Fruit fly (Drosophila melanogaster) whole organism, embryonic: ENCODE data around the gene CG13476.

ENCODE experiments used
- Antp ChIP-seq: fragments of 200-800 bp; sonication (Bioruptor generic); optimal IDR thresholded peaks from 3 replicates; lab custom pipeline; 2016; ENCODE audit warnings: missing biosample characterization, missing genetic modification characterization
- Atf-2 ChIP-seq: fragments of 200-800 bp; sonication (Bioruptor generic); optimal IDR thresholded peaks from 2 replicates; lab custom pipeline; 2016; ENCODE audit warnings: missing biosample characterization, missing genetic modification characterization
- Bteb2 ChIP-seq: fragments of 200-800 bp; sonication (Bioruptor generic); optimal IDR thresholded peaks from 2 replicates; lab custom pipeline; 2016; ENCODE audit warnings: missing biosample characterization, missing genetic modification characterization
- C15 ChIP-seq: fragments of 200-800 bp; sonication (Bioruptor generic); IDR thresholded peaks from 3 replicates; pipeline ENCODE4 v1.3.6; 2022; ENCODE audit warnings: missing biosample characterization, missing genetic modification characterization
- CG10209 ChIP-seq: fragments of 200-800 bp; sonication (Bioruptor generic); optimal IDR thresholded peaks from 3 replicates; lab custom pipeline; 2017; ENCODE audit warnings: missing biosample characterization, mild to moderate bottlenecking, missing genetic modification characterization, missing genetic modification reagents
- CG15269 ChIP-seq: fragments of 200-800 bp; sonication (Bioruptor generic); optimal IDR thresholded peaks from 2 replicates; lab custom pipeline; 2018; ENCODE audit warnings: missing biosample characterization, mild to moderate bottlenecking, missing genetic modification characterization, moderate library complexity
- CG1529 ChIP-seq: fragments of 200-800 bp; sonication (Bioruptor generic); optimal IDR thresholded peaks from 3 replicates; lab custom pipeline; 2018; ENCODE audit warnings: missing biosample characterization, missing genetic modification characterization
- CG15514 ChIP-seq: fragments of 200-800 bp; sonication (Bioruptor generic); optimal IDR thresholded peaks from 3 replicates; lab custom pipeline; 2017; ENCODE audit warnings: missing biosample characterization, missing genetic modification characterization, mild to moderate bottlenecking, moderate library complexity, missing genetic modification reagents
- CG15696 ChIP-seq: fragments of 200-800 bp; sonication (Bioruptor generic); optimal IDR thresholded peaks from 2 replicates; lab custom pipeline; 2019; ENCODE audit warnings: missing biosample characterization, mild to moderate bottlenecking, missing genetic modification characterization, moderate library complexity
- CG17829 ChIP-seq: fragments of 200-800 bp; optimal IDR thresholded peaks from 2 replicates; lab custom pipeline; 2019; ENCODE audit warnings: missing biosample characterization, mild to moderate bottlenecking, missing genetic modification characterization, moderate library complexity
- CG2199 ChIP-seq: fragments of 200-800 bp; sonication (Bioruptor generic); IDR thresholded peaks from 3 replicates; pipeline ENCODE4 v1.3.6; 2022; ENCODE audit warnings: missing biosample characterization, missing genetic modification characterization
- CG2875 ChIP-seq: fragments of 200-800 bp; sonication (Bioruptor generic); optimal IDR thresholded peaks from 2 replicates; lab custom pipeline; 2017; ENCODE audit warnings: missing biosample characterization, mild to moderate bottlenecking, missing genetic modification characterization, missing genetic modification reagents
- CG43689 ChIP-seq: fragments of 200-800 bp; sonication (Bioruptor generic); IDR thresholded peaks from 2 replicates; pipeline ENCODE4 v1.3.6; 2022; ENCODE audit warnings: missing biosample characterization, missing genetic modification characterization
- CG7372 ChIP-seq: fragments of 200-800 bp; sonication (Bioruptor generic); IDR thresholded peaks from 2 replicates; pipeline ENCODE4 v1.3.6; 2022; ENCODE audit warnings: missing biosample characterization, missing genetic modification characterization
- CG7928 ChIP-seq: fragments of 200-800 bp; sonication (Bioruptor generic); optimal IDR thresholded peaks from 2 replicates; lab custom pipeline; 2017; ENCODE audit warnings: missing biosample characterization, mild to moderate bottlenecking, missing genetic modification characterization
- CG8924 ChIP-seq: fragments of 200-800 bp; optimal IDR thresholded peaks from 3 replicates; lab custom pipeline; 2019; ENCODE audit warnings: missing biosample characterization, mild to moderate bottlenecking, missing genetic modification characterization, moderate library complexity
- CG9609 ChIP-seq: fragments of 200-800 bp; sonication (Bioruptor generic); optimal IDR thresholded peaks from 3 replicates; lab custom pipeline; 2016; ENCODE audit warnings: missing biosample characterization, missing genetic modification characterization
- CG9727 ChIP-seq: fragments of 200-800 bp; sonication (Bioruptor generic); optimal IDR thresholded peaks from 3 replicates; lab custom pipeline; 2017; ENCODE audit warnings: missing biosample characterization, mild to moderate bottlenecking, missing genetic modification characterization
- Camta ChIP-seq: fragments of 200-800 bp; sonication (Bioruptor generic); optimal IDR thresholded peaks from 2 replicates; lab custom pipeline; 2016; ENCODE audit warnings: missing biosample characterization, missing genetic modification characterization
- Dref ChIP-seq: fragments of 200-800 bp; sonication (Bioruptor generic); IDR thresholded peaks from 2 replicates; pipeline ENCODE4 v1.3.6; 2022; ENCODE audit warnings: missing biosample characterization, missing genetic modification characterization
- E2f1 ChIP-seq: fragments of 200-800 bp; sonication (Bioruptor generic); IDR thresholded peaks from 2 replicates; pipeline ENCODE4 v1.3.6; 2022; ENCODE audit warnings: missing biosample characterization, missing genetic modification characterization
- Elba2 ChIP-seq: fragments of 200-800 bp; sonication (Bioruptor generic); optimal IDR thresholded peaks from 3 replicates; lab custom pipeline; 2016; ENCODE audit warnings: missing biosample characterization, missing genetic modification characterization
- Hmx ChIP-seq: fragments of 200-800 bp; sonication (Bioruptor generic); optimal IDR thresholded peaks from 2 replicates; lab custom pipeline; 2016; ENCODE audit warnings: missing biosample characterization, missing genetic modification characterization
- Hr78 ChIP-seq, 2 experiments: fragments of 200-800 bp in 1 of 2; fragments of >200 bp in 1 of 2; sonication (Bioruptor generic) in 1 of 2; optimal IDR thresholded peaks; 2 replicates each; lab custom pipeline; 2017 to 2019; ENCODE audit warnings: missing biosample characterization in 2 of 2, missing genetic modification characterization in 2 of 2, mild to moderate bottlenecking in 1 of 2, moderate library complexity in 1 of 2
- Mrtf ChIP-seq: fragments of 200-800 bp; sonication (Bioruptor generic); IDR thresholded peaks from 3 replicates; pipeline ENCODE4 v1.3.6; 2022; ENCODE audit warnings: missing biosample characterization, missing genetic modification characterization
- Neu2 ChIP-seq: fragments of 200-800 bp; sonication (Bioruptor generic); optimal IDR thresholded peaks from 3 replicates; lab custom pipeline; 2016; ENCODE audit warnings: missing biosample characterization, missing genetic modification characterization, borderline replicate concordance
- Pdp1 ChIP-seq, 2 experiments: fragments of 200-800 bp; sonication (Bioruptor generic); optimal IDR thresholded peaks; 3 replicates each; lab custom pipeline; 2016; ENCODE audit warnings: missing biosample characterization in 2 of 2, missing genetic modification characterization in 2 of 2, mild to moderate bottlenecking in 1 of 2, moderate library complexity in 1 of 2
- Poxn ChIP-seq: fragments of 200-800 bp; sonication (Bioruptor generic); IDR thresholded peaks from 2 replicates; pipeline ENCODE4 v1.3.6; 2022; ENCODE audit warnings: missing biosample characterization, missing genetic modification characterization
- Xbp1 ChIP-seq: fragments of 200-800 bp; sonication (Bioruptor generic); optimal IDR thresholded peaks from 3 replicates; lab custom pipeline; 2016; ENCODE audit warnings: missing biosample characterization, mild to moderate bottlenecking, missing genetic modification characterization
- ato ChIP-seq: fragments of 200-800 bp; sonication (Bioruptor generic); IDR thresholded peaks from 2 replicates; pipeline ENCODE4 v1.3.6; 2022; ENCODE audit warnings: missing biosample characterization, missing genetic modification characterization; ENCODE audit not compliant: partially characterized antibody
- bowl ChIP-seq: fragments of 200-800 bp; sonication (Bioruptor generic); IDR thresholded peaks from 2 replicates; pipeline ENCODE4 v1.3.6; 2022; ENCODE audit warnings: missing biosample characterization, missing genetic modification characterization
- chm ChIP-seq: fragments of 200-800 bp; sonication (Bioruptor generic); IDR thresholded peaks from 2 replicates; pipeline ENCODE4 v1.3.6; 2022; ENCODE audit warnings: missing biosample characterization, missing genetic modification characterization
- exex ChIP-seq: fragments of 200-800 bp; sonication (Bioruptor generic); optimal IDR thresholded peaks from 4 replicates; lab custom pipeline; 2018; ENCODE audit warnings: missing biosample characterization, mild to moderate bottlenecking, missing genetic modification characterization, moderate library complexity
- grau ChIP-seq: fragments of 200-800 bp; optimal IDR thresholded peaks from 3 replicates; lab custom pipeline; 2019; ENCODE audit warnings: missing biosample characterization, mild to moderate bottlenecking, missing genetic modification characterization, moderate library complexity
- grn ChIP-seq: fragments of 200-800 bp; sonication (Bioruptor generic); optimal IDR thresholded peaks from 3 replicates; lab custom pipeline; 2017; ENCODE audit warnings: missing biosample characterization, missing genetic modification characterization
- gro ChIP-seq: fragments of 200-800 bp; sonication (Bioruptor generic); optimal IDR thresholded peaks from 2 replicates; lab custom pipeline; 2016; ENCODE audit warnings: missing biosample characterization, missing genetic modification characterization
- knrl ChIP-seq: fragments of 200-800 bp; sonication (Bioruptor generic); IDR thresholded peaks from 3 replicates; pipeline ENCODE4 v1.3.6; 2022; ENCODE audit warnings: missing biosample characterization, missing genetic modification characterization; ENCODE audit not compliant: partially characterized antibody
- luna ChIP-seq: fragments of 200-800 bp; sonication (Bioruptor generic); optimal IDR thresholded peaks from 2 replicates; lab custom pipeline; 2016; ENCODE audit warnings: missing biosample characterization, missing genetic modification characterization
- nom ChIP-seq: fragments of 200-800 bp; sonication (Bioruptor generic); optimal IDR thresholded peaks from 2 replicates; lab custom pipeline; 2017; ENCODE audit warnings: missing biosample characterization, missing genetic modification characterization, mild to moderate bottlenecking, moderate library complexity, missing genetic modification reagents
- p53 ChIP-seq: fragments of 200-800 bp; sonication (Bioruptor generic); optimal IDR thresholded peaks from 2 replicates; lab custom pipeline; 2016; ENCODE audit warnings: missing biosample characterization, missing genetic modification characterization
- pnt ChIP-seq: fragments of 200-800 bp; sonication (Bioruptor generic); optimal IDR thresholded peaks from 3 replicates; lab custom pipeline; 2016; ENCODE audit warnings: missing biosample characterization, missing genetic modification characterization
- pzg ChIP-seq: fragments of 200-800 bp; sonication (Bioruptor generic); optimal IDR thresholded peaks from 3 replicates; lab custom pipeline; 2018; ENCODE audit warnings: missing biosample characterization, mild to moderate bottlenecking, missing genetic modification characterization, moderate library complexity
- run ChIP-seq: fragments of 200-800 bp; sonication (Bioruptor generic); optimal IDR thresholded peaks from 3 replicates; lab custom pipeline; 2018; ENCODE audit warnings: missing biosample characterization, mild to moderate bottlenecking, missing genetic modification characterization
- sob ChIP-seq: fragments of 200-800 bp; sonication (Bioruptor generic); IDR thresholded peaks from 2 replicates; pipeline ENCODE4 v1.3.6; 2022; ENCODE audit warnings: missing biosample characterization, missing genetic modification characterization
- wdn ChIP-seq: fragments of 200-800 bp; sonication (Bioruptor generic); IDR thresholded peaks from 2 replicates; pipeline ENCODE4 v1.3.6; 2022; ENCODE audit warnings: missing biosample characterization, missing genetic modification characterization
- zfh1 ChIP-seq: fragments of 200-800 bp; sonication (Bioruptor generic); IDR thresholded peaks from 3 replicates; pipeline ENCODE4 v1.3.6; 2022; ENCODE audit warnings: missing biosample characterization, missing genetic modification characterization
- zfh2 ChIP-seq: fragments of 200-800 bp; sonication (Bioruptor generic); optimal IDR thresholded peaks from 2 replicates; lab custom pipeline; 2016; ENCODE audit warnings: missing biosample characterization, missing genetic modification characterization

CG13476 gene

DNA sequence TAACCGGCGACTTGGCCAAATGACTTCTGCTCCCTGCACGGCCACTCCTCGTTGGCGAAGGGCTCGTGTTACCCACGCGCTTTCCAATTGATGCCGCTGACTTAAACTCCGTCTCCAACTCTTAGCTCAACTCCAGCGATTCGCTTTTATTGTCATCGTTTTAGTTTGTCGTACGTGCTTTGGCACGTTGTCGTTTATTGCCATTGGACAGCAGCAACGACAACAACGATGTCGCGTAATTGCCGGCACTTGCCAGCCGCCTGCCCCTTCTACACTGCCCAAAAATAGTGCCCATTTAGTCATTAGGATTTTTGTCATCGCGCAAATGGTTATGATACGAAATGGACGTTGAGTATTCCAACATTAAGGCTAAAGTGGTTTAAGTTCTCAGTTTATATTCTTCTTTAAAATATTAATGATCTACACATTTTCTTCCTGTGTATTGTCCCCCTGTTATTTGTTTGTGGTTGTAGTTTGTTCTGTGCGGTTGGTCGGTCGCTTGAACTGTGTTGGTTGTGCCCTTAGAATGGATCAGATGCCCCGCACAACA lies 39.4 kb upstream of the CG13476 start (continued):
- TF ChIP-seq Hmx (peak; percentile 64), Antp (GFP tag; lab: Kevin White, UChicago) (peak; percentile 84), CG2199 (GFP tag; lab: Robert Waterston, UW) (peak; percentile 80; the same call in 2 of the 3 replicates)

DNA sequence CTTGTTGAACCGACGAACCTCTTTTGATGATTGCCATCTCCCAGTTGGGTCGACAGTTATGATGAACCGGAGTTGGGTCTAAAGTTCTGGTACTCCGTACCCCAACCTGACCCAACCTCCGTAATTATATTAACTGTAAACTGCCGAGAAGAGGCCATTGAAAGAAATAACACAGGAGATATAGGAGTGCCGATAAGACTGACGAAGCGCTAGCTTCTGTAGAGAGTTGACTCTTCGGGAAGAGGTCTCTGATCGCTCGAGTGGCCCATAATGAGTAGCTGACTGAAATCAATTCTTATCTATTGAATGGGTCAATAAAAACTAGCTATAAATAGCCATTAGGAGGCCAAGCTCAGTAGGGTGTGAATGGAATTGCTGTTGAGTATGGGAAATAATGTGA lies 36.6 kb upstream of the CG13476 start:
- peak in 1 of 2 experiments; percentile 46 for TF ChIP-seq Hr78 (GFP tag; optimal IDR thresholded peaks at IDR 0.05; lab: Kevin White, UChicago)
- peak; percentile 31 for TF ChIP-seq exex (tag; lab: Kevin White, UChicago)
- TF ChIP-seq grn, result peak; percentile 73
- TF ChIP-seq CG15269, result peak; percentile 10
- TF ChIP-seq CG17829 (tag; lab: Kevin White, UChicago), result no peak
- peak; percentile 86; the same call in 2 of the 3 replicates for TF ChIP-seq CG2199 (GFP tag; lab: Robert Waterston, UW)
- TF ChIP-seq CG1529 (GFP tag; lab: Kevin White, UChicago), result no peak
- no peak for TF ChIP-seq nom (GFP tag; lab: Kevin White, UChicago)
- 0 out of 3 replicates have a peak, but pooled peaks have one; percentile 5 for TF ChIP-seq zfh1
- TF ChIP-seq, all 482 proteins: peak for 6

DNA sequence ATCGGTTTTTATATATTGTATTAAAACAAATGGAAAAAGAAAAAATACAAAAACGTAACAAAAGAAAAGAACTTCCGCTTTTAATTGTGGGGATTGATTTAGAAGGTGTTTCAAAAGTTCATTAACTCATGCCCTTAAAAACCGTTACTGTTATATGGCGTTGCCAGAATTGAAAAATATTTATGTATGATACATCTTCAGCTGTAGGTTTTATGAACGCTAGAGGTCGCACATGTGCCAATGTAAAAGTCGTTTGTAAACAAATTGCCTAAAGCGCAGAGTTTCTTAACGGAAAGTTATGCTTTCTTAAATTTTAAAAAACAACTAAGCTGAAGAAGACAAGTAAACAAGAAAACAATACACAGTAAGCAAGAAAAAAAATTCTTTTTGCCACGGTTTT lies 33.7 kb upstream of the CG13476 start:
- TF ChIP-seq CG8924 (tag; lab: Kevin White, UChicago) (no peak), CG15514 (GFP tag; lab: Kevin White, UChicago) (no peak), bowl (no peak), CG9609 (GFP tag; lab: Kevin White, UChicago) (no peak), p53 (GFP tag; lab: Kevin White, UChicago) (no peak), Camta (GFP tag; lab: Kevin White, UChicago) (no peak), C15 (no peak), ato (GFP tag; lab: Robert Waterston, UW) (no peak), knrl (GFP tag; lab: Robert Waterston, UW) (no peak; the same call in 2 of the 3 replicates), Dref (no peak), Neu2 (no peak), CG43689 (GFP tag; lab: Robert Waterston, UW) (no peak), Bteb2 (GFP tag; lab: Kevin White, UChicago) (no peak), CG10209 (no peak), Mrtf (GFP tag; lab: Robert Waterston, UW) (no peak), Antp (GFP tag; lab: Kevin White, UChicago) (no peak), wdn (GFP tag; lab: Robert Waterston, UW) (no peak), CG7928 (no peak), luna (GFP tag; lab: Kevin White, UChicago) (no peak), gro (GFP tag; lab: Kevin White, UChicago) (no peak), E2f1 (GFP tag; lab: Robert Waterston, UW) (no peak), CG2875 (GFP tag; lab: Kevin White, UChicago) (no peak), Elba2 (GFP tag; lab: Kevin White, UChicago) (no peak), Pdp1 (GFP tag; optimal IDR thresholded peaks at IDR 0.05; lab: Kevin White, UChicago) (peak in 1 of 2 experiments; percentile 25), CG9727 (GFP tag; lab: Kevin White, UChicago) (no peak), chm (GFP tag; lab: Robert Waterston, UW) (no peak), sob (0 out of 2 replicates have a peak, but pooled peaks have one; percentile 14), Poxn (no peak), pnt (GFP tag; lab: Kevin White, UChicago) (no peak), grau (tag; lab: Kevin White, UChicago) (peak; percentile 15), CG7372 (GFP tag; lab: Robert Waterston, UW) (no peak), Xbp1 (GFP tag; lab: Kevin White, UChicago) (peak; percentile 27), zfh2 (GFP tag; lab: Kevin White, UChicago) (no peak), run (no peak), Atf-2 (GFP tag; lab: Kevin White, UChicago) (no peak), pzg (GFP tag; lab: Kevin White, UChicago) (peak; percentile 19), CG15696 (tag; lab: Kevin White, UChicago) (peak; percentile 28)
